Fruit fly (Drosophila melanogaster) whole organism, prepupa: ENCODE measurements around the gene CG1943.
A peak's percentile ranks its signal among the peaks of the same experiment; 100 is the strongest.

Experiments
- Blimp-1 ChIP-seq: fragments of 200-800 bp; sonication (Bioruptor generic); optimal IDR thresholded peaks from 3 replicates; lab custom pipeline; 2017; ENCODE audit warnings: missing biosample characterization, missing genetic modification characterization, mild to moderate bottlenecking, moderate library complexity, missing genetic modification reagents
- CG10631 ChIP-seq: fragments of 200-800 bp; sonication (Bioruptor generic); optimal IDR thresholded peaks from 2 replicates; lab custom pipeline; 2016; ENCODE audit warnings: missing biosample characterization, missing genetic modification characterization
- CG11762 ChIP-seq: fragments of 200-800 bp; sonication (Bioruptor generic); optimal IDR thresholded peaks from 3 replicates; lab custom pipeline; 2016; ENCODE audit warnings: missing biosample characterization, missing genetic modification characterization; ENCODE audit not compliant: insufficient read depth
- CG11902 ChIP-seq: fragments of 200-800 bp; sonication (Bioruptor generic); optimal IDR thresholded peaks from 3 replicates; lab custom pipeline; 2016; ENCODE audit warnings: missing biosample characterization, missing genetic modification characterization
- CG15336 ChIP-seq: fragments of 200-800 bp; sonication (Bioruptor generic); IDR thresholded peaks from 2 replicates; pipeline ENCODE4 v1.3.6; 2022; ENCODE audit warnings: missing biosample characterization, missing genetic modification characterization
- CG1621 ChIP-seq: fragments of 200-800 bp; sonication (Bioruptor generic); optimal IDR thresholded peaks from 3 replicates; lab custom pipeline; 2018; ENCODE audit warnings: missing biosample characterization, mild to moderate bottlenecking, missing genetic modification characterization
- CG16779 ChIP-seq: fragments of 200-800 bp; sonication (Bioruptor generic); optimal IDR thresholded peaks from 3 replicates; lab custom pipeline; 2017; ENCODE audit warnings: missing biosample characterization, mild to moderate bottlenecking, missing genetic modification characterization
- CG3032 ChIP-seq: fragments of 200-800 bp; optimal IDR thresholded peaks from 2 replicates; lab custom pipeline; 2019; ENCODE audit warnings: missing biosample characterization, mild to moderate bottlenecking, missing genetic modification characterization, moderate library complexity
- CG32006 ChIP-seq: fragments of 200-800 bp; sonication (Bioruptor generic); optimal IDR thresholded peaks from 3 replicates; lab custom pipeline; 2017; ENCODE audit warnings: missing biosample characterization, mild to moderate bottlenecking, missing genetic modification characterization
- CG34406 ChIP-seq: fragments of 200-800 bp; sonication (Bioruptor generic); optimal IDR thresholded peaks from 3 replicates; lab custom pipeline; 2016; ENCODE audit warnings: missing biosample characterization, missing genetic modification characterization
- CG3919 ChIP-seq: fragments of 200-800 bp; sonication (Bioruptor generic); optimal IDR thresholded peaks from 3 replicates; lab custom pipeline; 2016; ENCODE audit warnings: missing biosample characterization, missing genetic modification characterization
- CG6276 ChIP-seq: fragments of 200-800 bp; sonication (Bioruptor generic); optimal IDR thresholded peaks from 2 replicates; lab custom pipeline; 2017; ENCODE audit warnings: missing biosample characterization, mild to moderate bottlenecking, missing genetic modification characterization
- CG6808 ChIP-seq: fragments of 200-800 bp; sonication (Bioruptor generic); optimal IDR thresholded peaks from 3 replicates; lab custom pipeline; 2017; ENCODE audit warnings: missing biosample characterization, missing genetic modification characterization, mild to moderate bottlenecking, moderate library complexity, missing genetic modification reagents
- CG6854 ChIP-seq: fragments of 200-800 bp; sonication (Bioruptor generic); optimal IDR thresholded peaks from 2 replicates; lab custom pipeline; 2017; ENCODE audit warnings: missing biosample characterization, mild to moderate bottlenecking, missing genetic modification characterization
- CG7368 ChIP-seq: fragments of 200-800 bp; sonication (Bioruptor generic); optimal IDR thresholded peaks from 3 replicates; lab custom pipeline; 2016; ENCODE audit warnings: missing biosample characterization, missing genetic modification characterization
- CG8119 ChIP-seq: fragments of 200-800 bp; sonication (Bioruptor generic); IDR thresholded peaks from 3 replicates; pipeline ENCODE4 v1.3.6; 2022; ENCODE audit warnings: missing biosample characterization, missing genetic modification characterization
- CG8319 ChIP-seq: fragments of 200-800 bp; sonication (Bioruptor generic); optimal IDR thresholded peaks from 3 replicates; lab custom pipeline; 2016; ENCODE audit warnings: missing biosample characterization, missing genetic modification characterization
- Eip75B ChIP-seq: fragments of 200-800 bp; sonication (Bioruptor generic); optimal IDR thresholded peaks from 3 replicates; lab custom pipeline; 2016; ENCODE audit warnings: missing biosample characterization, missing genetic modification characterization
- Eip78C ChIP-seq: fragments of 200-800 bp; sonication (Bioruptor generic); peaks from one replicate; lab custom pipeline; 2016; ENCODE audit warnings: missing biosample characterization, missing genetic modification characterization
- Ets21C ChIP-seq: fragments of 200-800 bp; sonication (Bioruptor generic); optimal IDR thresholded peaks from 3 replicates; lab custom pipeline; 2016; ENCODE audit warnings: missing biosample characterization, missing genetic modification characterization
- Ets96B ChIP-seq: fragments of 200-800 bp; optimal IDR thresholded peaks from 2 replicates; lab custom pipeline; 2019; ENCODE audit warnings: missing biosample characterization, mild to moderate bottlenecking, missing genetic modification characterization, moderate library complexity
- Gug ChIP-seq: fragments of 200-800 bp; sonication (Bioruptor generic); IDR thresholded peaks from 2 replicates; pipeline ENCODE4 v1.3.6; 2022; ENCODE audit warnings: missing biosample characterization, missing genetic modification characterization
- Hr39 ChIP-seq: fragments of 200-800 bp; sonication (Bioruptor generic); optimal IDR thresholded peaks from 2 replicates; lab custom pipeline; 2016; ENCODE audit warnings: missing biosample characterization, missing genetic modification characterization
- Lpt ChIP-seq: fragments of 200-800 bp; sonication (Bioruptor generic); optimal IDR thresholded peaks from 3 replicates; lab custom pipeline; 2016; ENCODE audit warnings: missing biosample characterization, missing genetic modification characterization
- Met ChIP-seq: fragments of 200-800 bp; sonication (Bioruptor generic); optimal IDR thresholded peaks from 3 replicates; lab custom pipeline; 2016; ENCODE audit warnings: missing biosample characterization, missing genetic modification characterization
- Smox ChIP-seq: fragments of 200-800 bp; sonication (Bioruptor generic); optimal IDR thresholded peaks from 3 replicates; lab custom pipeline; 2016; ENCODE audit warnings: missing biosample characterization, missing genetic modification characterization
- Sox102F ChIP-seq: fragments of 200-800 bp; sonication (Bioruptor generic); optimal IDR thresholded peaks from 2 replicates; lab custom pipeline; 2016; ENCODE audit warnings: missing biosample characterization, mild to moderate bottlenecking, missing genetic modification characterization
- Sox14 ChIP-seq: fragments of 200-800 bp; sonication (Bioruptor generic); optimal IDR thresholded peaks from 3 replicates; lab custom pipeline; 2016; ENCODE audit warnings: missing biosample characterization, missing genetic modification characterization
- Sox15 ChIP-seq: fragments of 200-800 bp; sonication (Bioruptor generic); optimal IDR thresholded peaks from 3 replicates; lab custom pipeline; 2016; ENCODE audit warnings: missing biosample characterization, missing genetic modification characterization
- acj6 ChIP-seq: fragments of 200-800 bp; sonication (Bioruptor generic); optimal IDR thresholded peaks from 3 replicates; lab custom pipeline; 2016; ENCODE audit warnings: missing biosample characterization, missing genetic modification characterization
- dsx ChIP-seq: fragments of 200-800 bp; optimal IDR thresholded peaks from 3 replicates; lab custom pipeline; 2019; ENCODE audit warnings: missing biosample characterization, mild to moderate bottlenecking, missing genetic modification characterization, moderate library complexity; ENCODE audit not compliant: poor library complexity, severe bottlenecking
- lz ChIP-seq: fragments of 200-800 bp; sonication (Bioruptor generic); optimal IDR thresholded peaks from 3 replicates; lab custom pipeline; 2016; ENCODE audit warnings: missing biosample characterization, missing genetic modification characterization
- net ChIP-seq: fragments of 200-800 bp; sonication (Bioruptor generic); optimal IDR thresholded peaks from 3 replicates; lab custom pipeline; 2016; ENCODE audit warnings: missing biosample characterization, missing genetic modification characterization
- pdm3 ChIP-seq: fragments of 200-800 bp; sonication (Bioruptor generic); optimal IDR thresholded peaks from 3 replicates; lab custom pipeline; 2016; ENCODE audit warnings: missing biosample characterization, missing genetic modification characterization
- salr ChIP-seq, 2 experiments: fragments of 200-800 bp; sonication (Bioruptor generic); optimal IDR thresholded peaks; 3 replicates each; lab custom pipeline; 2016 to 2018; ENCODE audit warnings: missing biosample characterization in 2 of 2, missing genetic modification characterization in 2 of 2, mild to moderate bottlenecking in 1 of 2
- spab ChIP-seq: fragments of 200-800 bp; sonication (Bioruptor generic); optimal IDR thresholded peaks from 2 replicates; lab custom pipeline; 2017; ENCODE audit warnings: missing biosample characterization, mild to moderate bottlenecking, missing genetic modification characterization, missing genetic modification reagents
- ss ChIP-seq, 2 experiments: fragments of 200-800 bp; sonication (Bioruptor generic); optimal IDR thresholded peaks; 2 replicates in 1 of 2; 3 replicates in 1 of 2; lab custom pipeline; 2017 to 2018; ENCODE audit warnings: mild to moderate bottlenecking in 2 of 2, missing biosample characterization in 2 of 2, missing genetic modification characterization in 2 of 2, moderate library complexity in 1 of 2
- svp ChIP-seq: fragments of 200-800 bp; sonication (Bioruptor generic); peaks from one replicate; lab custom pipeline; 2016; ENCODE audit warnings: missing biosample characterization, missing genetic modification characterization
- topi ChIP-seq: fragments of 200-800 bp; sonication (Bioruptor generic); optimal IDR thresholded peaks from 3 replicates; lab custom pipeline; 2016; ENCODE audit warnings: missing biosample characterization, missing genetic modification characterization
- vri ChIP-seq: fragments of 200-800 bp; sonication (Bioruptor generic); optimal IDR thresholded peaks from 3 replicates; lab custom pipeline; 2016; ENCODE audit warnings: missing biosample characterization, mild to moderate bottlenecking, missing genetic modification characterization

Gene CG1943

dm6 chr3R:7108589-7109312 is 34.1 kb downstream of the CG1943 start (continued):
- TF ChIP-seq Ets96B (tag; lab: Kevin White, UChicago) (peak; percentile 96), CG8119 (no peak), Ets21C (GFP tag; lab: Kevin White, UChicago) (peak; percentile 94), CG10631 (GFP tag; lab: Kevin White, UChicago) (peak; percentile 97), CG34406 (peak; percentile 96), CG15336 (GFP tag; lab: Robert Waterston, UW) (no peak), CG1621 (peak; percentile 84), Sox14 (GFP tag; lab: Kevin White, UChicago) (peak; percentile 97), CG11762 (GFP tag; lab: Kevin White, UChicago) (peak; percentile 96)

- TF ChIP-seq Sox15 (GFP tag; lab: Kevin White, UChicago) (no peak), Ets21C (GFP tag; lab: Kevin White, UChicago) (no peak), spab (GFP tag; lab: Kevin White, UChicago) (peak; percentile 17), CG7368 (no peak), CG34406 (no peak), topi (GFP tag; lab: Kevin White, UChicago) (no peak), CG3919 (GFP tag; lab: Kevin White, UChicago) (no peak), Lpt (GFP tag; lab: Kevin White, UChicago) (peak; percentile 24), CG6276 (peak; percentile 23), Smox (GFP tag; lab: Kevin White, UChicago) (no peak), Gug (GFP tag; lab: Robert Waterston, UW) (no peak), CG15336 (GFP tag; lab: Robert Waterston, UW) (no peak), net (GFP tag; lab: Kevin White, UChicago) (no peak), CG16779 (tag; lab: Kevin White, UChicago) (no peak), acj6 (GFP tag; lab: Kevin White, UChicago) (no peak), CG11902 (GFP tag; lab: Kevin White, UChicago) (no peak), Met (GFP tag; lab: Kevin White, UChicago) (no peak), CG32006 (GFP tag; lab: Kevin White, UChicago) (no peak), Hr39 (no peak), svp (GFP tag; lab: Kevin White, UChicago) (no peak), Eip78C (GFP tag; lab: Kevin White, UChicago) (peak; percentile 74), ss (GFP tag; optimal IDR thresholded peaks at IDR 0.05; lab: Kevin White, UChicago) (peak in 1 of 2 experiments; percentile 44), dsx (GFP tag; lab: Kevin White, UChicago) (peak; percentile 64), pdm3 (GFP tag; lab: Kevin White, UChicago) (no peak), CG10631 (GFP tag; lab: Kevin White, UChicago) (no peak), salr (GFP tag; optimal IDR thresholded peaks at IDR 0.05; lab: Kevin White, UChicago) (no peak), CG1621 (no peak), lz (GFP tag; lab: Kevin White, UChicago) (no peak), Ets96B (tag; lab: Kevin White, UChicago) (no peak), CG6854 (GFP tag; lab: Kevin White, UChicago) (peak; percentile 87), Eip75B (GFP tag; lab: Kevin White, UChicago) (no peak), CG6808 (GFP tag; lab: Kevin White, UChicago) (peak; percentile 49), Sox102F (peak; percentile 47), CG8119 (peak; percentile 31; the same call in 1 of the 3 replicates), vri (GFP tag; lab: Kevin White, UChicago) (peak; percentile 81), CG3032 (tag; lab: Kevin White, UChicago) (peak; percentile 16), Blimp-1 (GFP tag; lab: Kevin White, UChicago) (peak; percentile 56), CG8319 (GFP tag; lab: Kevin White, UChicago) (no peak), Sox14 (GFP tag; lab: Kevin White, UChicago) (no peak)
These were observed 35.2 kb downstream of the CG1943 start for dm6 chr3R:7109760-7110303.
